Worm (Caenorhabditis elegans) whole organism, midembryonic: ENCODE measurements around the gene T09F5.10.

Source experiments
- cog-1 ChIP-seq: sonication (generic microtip); optimal IDR thresholded peaks from 2 replicates; lab custom pipeline; 2016; ENCODE audit warnings: missing genetic modification characterization, missing compliant biosample characterization
- flt-1 ChIP-seq: fragments of 200-800 bp; sonication (Bioruptor generic); IDR thresholded peaks from 2 replicates; pipeline ENCODE4 v1.3.6; 2022; ENCODE audit warnings: missing genetic modification characterization, missing compliant biosample characterization
- med-1 ChIP-seq: sonication (generic microtip); optimal IDR thresholded peaks from 2 replicates; lab custom pipeline; 2017; ENCODE audit warnings: missing genetic modification characterization, mild to moderate bottlenecking, missing compliant biosample characterization, antibody characterized with exemption, missing genetic modification reagents; ENCODE audit not compliant: insufficient read depth
- ztf-23 ChIP-seq: fragments of 200-800 bp; sonication (Bioruptor generic); IDR thresholded peaks from 2 replicates; pipeline ENCODE4 v1.3.6; 2022; ENCODE audit warnings: missing genetic modification reagents, missing genetic modification characterization, missing compliant biosample characterization

ce11 chrV:15143285-15143684 lies 36.6 kb upstream of the T09F5.10 start, which contains the start of gene K08F9.1:
- no peak for TF ChIP-seq flt-1 (GFP tag; lab: Robert Waterston, UW)
- no peak for TF ChIP-seq cog-1 (tag; lab: Kevin White, UChicago)
- no peak for TF ChIP-seq med-1 (GFP tag; lab: Kevin White, UChicago)
- no peak for TF ChIP-seq ztf-23 (GFP tag; lab: Robert Waterston, UW)
